Worm (Caenorhabditis elegans) whole organism, L4 larva: ENCODE measurements around the gene sms-1.

Experiments
- F10B5.3 ChIP-seq: sonication (generic microtip); optimal IDR thresholded peaks from 2 replicates; lab custom pipeline; 2016; ENCODE audit warnings: mild to moderate bottlenecking, missing genetic modification characterization, missing compliant biosample characterization
- F49E8.2 ChIP-seq: sonication (generic microtip); optimal IDR thresholded peaks from 2 replicates; lab custom pipeline; 2016; ENCODE audit warnings: missing compliant biosample characterization, mild to moderate bottlenecking, missing genetic modification characterization, borderline replicate concordance
- T20F7.1 ChIP-seq: fragments of 200-800 bp; sonication (Bioruptor generic); optimal IDR thresholded peaks from 2 replicates; lab custom pipeline; 2018; ENCODE audit warnings: mild to moderate bottlenecking, missing genetic modification characterization, missing compliant biosample characterization
- Y105C5A.15 ChIP-seq: fragments of 200-800 bp; sonication (Bioruptor generic); IDR thresholded peaks from 2 replicates; pipeline ENCODE4 v1.3.6; 2022; ENCODE audit warnings: missing genetic modification characterization, missing compliant biosample characterization
- ZK337.2 ChIP-seq: fragments of 200-800 bp; sonication (Bioruptor generic); IDR thresholded peaks from 2 replicates; pipeline ENCODE4 v1.3.6; 2022; ENCODE audit warnings: missing genetic modification reagents, missing genetic modification characterization, missing compliant biosample characterization
- aha-1 ChIP-seq: fragments of 150-350 bp; peaks from one replicate; lab custom pipeline; 2014; ENCODE audit warnings: missing biosample characterization, missing genetic modification characterization
- aly-2 ChIP-seq: sonication (generic microtip); optimal IDR thresholded peaks from 2 replicates; lab custom pipeline; 2018; ENCODE audit warnings: missing biosample characterization, missing genetic modification characterization
- ama-1 ChIP-seq: fragments of 150-350 bp; optimal IDR thresholded peaks from 2 replicates; lab custom pipeline; 2014; ENCODE audit warnings: inconsistent platforms, mixed read lengths
- ceh-20 ChIP-seq: fragments of 200-800 bp; sonication (Bioruptor generic); IDR thresholded peaks from 2 replicates; pipeline ENCODE4 v1.3.6; 2022; ENCODE audit warnings: missing genetic modification reagents, missing genetic modification characterization, missing compliant biosample characterization
- ceh-28 ChIP-seq: fragments of 150-350 bp; optimal IDR thresholded peaks from 2 replicates; lab custom pipeline; 2014; ENCODE audit warnings: missing biosample characterization, missing genetic modification reagents, missing genetic modification characterization
- ces-1 ChIP-seq: fragments of 150-350 bp; sonication (generic microtip); optimal IDR thresholded peaks from 4 replicates; lab custom pipeline; 2014; ENCODE audit warnings: missing biosample characterization, missing genetic modification reagents, missing genetic modification characterization
- ctbp-1 ChIP-seq: fragments of 200-800 bp; sonication (Bioruptor generic); IDR thresholded peaks from 2 replicates; pipeline ENCODE4 v1.3.6; 2022; ENCODE audit warnings: missing genetic modification reagents, missing genetic modification characterization, missing compliant biosample characterization
- daf-16 ChIP-seq, 3 experiments: sonication (generic microtip); optimal IDR thresholded peaks; 2 replicates each; lab custom pipeline; 2016 to 2017; ENCODE audit warnings: missing genetic modification characterization in 3 of 3, missing genetic modification reagents in 3 of 3, mild to moderate bottlenecking in 2 of 3, missing compliant biosample characterization in 2 of 3, missing biosample characterization in 1 of 3, moderate library complexity in 1 of 3
- dmd-9 ChIP-seq: fragments of 200-800 bp; sonication (Bioruptor generic); IDR thresholded peaks from 2 replicates; pipeline ENCODE4 v1.3.6; 2022; ENCODE audit warnings: missing genetic modification reagents, missing genetic modification characterization, missing compliant biosample characterization
- dpl-1 ChIP-seq: fragments of 150-350 bp; optimal IDR thresholded peaks from 2 replicates; lab custom pipeline; 2014; ENCODE audit warnings: missing biosample characterization, missing genetic modification reagents, missing genetic modification characterization
- dve-1 ChIP-seq: sonication (generic microtip); optimal IDR thresholded peaks from 2 replicates; lab custom pipeline; 2017; ENCODE audit warnings: antibody characterized with exemption, mild to moderate bottlenecking, missing genetic modification characterization, missing compliant biosample characterization; ENCODE audit not compliant: insufficient read depth
- egl-43 ChIP-seq: fragments of 200-800 bp; sonication (Bioruptor generic); IDR thresholded peaks from 2 replicates; pipeline ENCODE4 v1.3.6; 2022; ENCODE audit warnings: missing genetic modification reagents, missing genetic modification characterization, missing compliant biosample characterization
- gei-8 ChIP-seq: fragments of 200-800 bp; sonication (Bioruptor generic); optimal IDR thresholded peaks from 2 replicates; lab custom pipeline; 2018; ENCODE audit warnings: mild to moderate bottlenecking, missing genetic modification characterization, missing compliant biosample characterization
- hlh-30 ChIP-seq: sonication (generic microtip); optimal IDR thresholded peaks from 2 replicates; lab custom pipeline; 2017; ENCODE audit warnings: antibody characterized with exemption, mild to moderate bottlenecking, missing genetic modification characterization, missing compliant biosample characterization; ENCODE audit not compliant: insufficient read depth
- hmg-1.1 ChIP-seq: fragments of 200-800 bp; sonication (Bioruptor generic); IDR thresholded peaks from 2 replicates; pipeline ENCODE4 v1.3.6; 2022; ENCODE audit warnings: missing genetic modification reagents, missing genetic modification characterization, missing compliant biosample characterization
- lim-7 ChIP-seq: fragments of 200-800 bp; sonication (Bioruptor generic); IDR thresholded peaks from 2 replicates; pipeline ENCODE4 v1.3.6; 2022; ENCODE audit warnings: missing genetic modification characterization, missing compliant biosample characterization
- lin-13 ChIP-seq: fragments of 150-350 bp; optimal IDR thresholded peaks from 2 replicates; lab custom pipeline; 2014; ENCODE audit warnings: missing biosample characterization, missing genetic modification reagents, missing genetic modification characterization
- lin-29 ChIP-seq: fragments of 200-800 bp; sonication (Bioruptor generic); IDR thresholded peaks from 2 replicates; pipeline ENCODE4 v1.3.6; 2022; ENCODE audit warnings: missing genetic modification reagents, missing genetic modification characterization, missing compliant biosample characterization
- lin-38 ChIP-seq: fragments of 200-800 bp; sonication (Bioruptor generic); IDR thresholded peaks from 2 replicates; pipeline ENCODE4 v1.3.6; 2022; ENCODE audit warnings: missing genetic modification reagents, missing genetic modification characterization, missing compliant biosample characterization
- madf-5 ChIP-seq, 2 experiments: fragments of 200-800 bp; sonication (Bioruptor generic); IDR thresholded peaks; 2 replicates each; pipeline ENCODE4 v1.3.6; 2022; ENCODE audit warnings: missing compliant biosample characterization in 2 of 2, missing genetic modification characterization in 2 of 2
- madf-9 ChIP-seq: fragments of 200-800 bp; sonication (Bioruptor generic); conservative IDR thresholded peaks from 2 replicates; pipeline ENCODE4 v1.3.6; 2022; ENCODE audit warnings: missing genetic modification reagents, missing genetic modification characterization, missing compliant biosample characterization
- mdt-29 ChIP-seq: fragments of 200-800 bp; sonication (Bioruptor generic); IDR thresholded peaks from 2 replicates; pipeline ENCODE4 v1.3.6; 2022; ENCODE audit warnings: missing genetic modification reagents, missing genetic modification characterization, missing compliant biosample characterization
- mes-2 ChIP-seq: sonication (generic microtip); optimal IDR thresholded peaks from 2 replicates; lab custom pipeline; 2016; ENCODE audit warnings: missing genotype, mild to moderate bottlenecking, missing genetic modification characterization, missing compliant biosample characterization; ENCODE audit not compliant: poor library complexity, severe bottlenecking
- nhr-111 ChIP-seq: fragments of 200-800 bp; sonication (Bioruptor generic); optimal IDR thresholded peaks from 2 replicates; lab custom pipeline; 2018; ENCODE audit warnings: mild to moderate bottlenecking, missing genetic modification characterization, missing compliant biosample characterization
- nhr-25 ChIP-seq: sonication (generic microtip); optimal IDR thresholded peaks from 2 replicates; lab custom pipeline; 2017; ENCODE audit warnings: missing genetic modification characterization, mild to moderate bottlenecking, missing compliant biosample characterization, antibody characterized with exemption, moderate library complexity, borderline replicate concordance; ENCODE audit not compliant: insufficient read depth
- nhr-41 ChIP-seq: fragments of 200-800 bp; sonication (Bioruptor generic); IDR thresholded peaks from 2 replicates; pipeline ENCODE4 v1.3.6; 2022; ENCODE audit warnings: missing genetic modification reagents, missing genetic modification characterization, missing compliant biosample characterization
- php-3 ChIP-seq: fragments of 200-800 bp; sonication (Bioruptor generic); IDR thresholded peaks from 2 replicates; pipeline ENCODE4 v1.3.6; 2022; ENCODE audit warnings: missing genetic modification reagents, missing genetic modification characterization, missing compliant biosample characterization
- rbr-2 ChIP-seq: sonication (generic microtip); optimal IDR thresholded peaks from 2 replicates; lab custom pipeline; 2016; ENCODE audit warnings: missing genotype, missing genetic modification characterization, missing compliant biosample characterization
- set-16 ChIP-seq: fragments of 200-800 bp; sonication (Bioruptor generic); IDR thresholded peaks from 2 replicates; pipeline ENCODE4 v1.3.6; 2022; ENCODE audit warnings: missing genetic modification reagents, missing genetic modification characterization, missing compliant biosample characterization
- skn-1 ChIP-seq: fragments of 150-350 bp; optimal IDR thresholded peaks from 2 replicates; lab custom pipeline; 2014; ENCODE audit warnings: missing biosample characterization, missing genetic modification characterization
- spr-3 ChIP-seq: fragments of 200-800 bp; sonication (Bioruptor generic); optimal IDR thresholded peaks from 2 replicates; lab custom pipeline; 2018; ENCODE audit warnings: mild to moderate bottlenecking, missing genetic modification characterization, missing compliant biosample characterization
- unc-130 ChIP-seq: sonication (generic microtip); optimal IDR thresholded peaks from 2 replicates; lab custom pipeline; 2016; ENCODE audit warnings: missing genetic modification reagents, missing genetic modification characterization, missing compliant biosample characterization
- unc-62 ChIP-seq, 3 experiments: fragments of 150-350 bp in 1 of 3; sonication (generic microtip); optimal IDR thresholded peaks in 2 of 3; peaks in 1 of 3; 1 replicate in 1 of 3; 2 replicates in 2 of 3; lab custom pipeline; 2014 to 2017; ENCODE audit warnings: missing biosample characterization in 3 of 3, missing genetic modification characterization in 3 of 3, missing genetic modification reagents in 3 of 3, missing genotype in 1 of 3
- zfp-3 ChIP-seq: fragments of 200-800 bp; sonication (Bioruptor generic); conservative IDR thresholded peaks from 2 replicates; pipeline ENCODE4 v1.3.6; 2022; ENCODE audit warnings: missing genetic modification reagents, missing genetic modification characterization, missing compliant biosample characterization
- ztf-11 ChIP-seq: fragments of 150-350 bp; optimal IDR thresholded peaks from 2 replicates; lab custom pipeline; 2014; ENCODE audit warnings: missing biosample characterization, missing genetic modification characterization
- ztf-7 ChIP-seq: fragments of 150-350 bp; optimal IDR thresholded peaks from 2 replicates; lab custom pipeline; 2014; ENCODE audit warnings: missing biosample characterization, missing genetic modification characterization

Gene sms-1

ce11 chrIV:11524241-11524692, 26.3 kb upstream of the sms-1 start, which contains the start of gene mep-1 (continued):
- TF ChIP-seq hmg-1.1 (GFP tag; lab: Robert Waterston, UW) (peak; percentile 84), unc-130 (GFP tag; lab: Kevin White, UChicago) (no peak), nhr-25 (tag; lab: Kevin White, UChicago) (peak; percentile 51), ceh-28 (no peak), ces-1 (GFP tag; lab: Kevin White, UChicago) (no peak), set-16 (GFP tag; lab: Robert Waterston, UW) (peak; percentile 98), dmd-9 (peak; percentile 58; the same call in 1 of the 2 replicates), madf-5 (GFP tag; IDR thresholded peaks at IDR 0.05; lab: Robert Waterston, UW) (no peak), mes-2 (tag; lab: Kevin White, UChicago) (peak; percentile 66), madf-9 (GFP tag; lab: Robert Waterston, UW) (peak; percentile 49; the same call in 1 of the 2 replicates), lin-38 (GFP tag; lab: Robert Waterston, UW) (peak; percentile 66)

- TF ChIP-seq aly-2 (no peak), ama-1 (no peak), lin-29 (GFP tag; lab: Robert Waterston, UW) (no peak), mdt-29 (GFP tag; lab: Robert Waterston, UW) (no peak), lin-13 (GFP tag; lab: Kevin White, UChicago) (peak; percentile 6), dve-1 (tag; lab: Kevin White, UChicago) (peak; percentile 6), mes-2 (tag; lab: Kevin White, UChicago) (peak; percentile 43), unc-62 (GFP tag; optimal IDR thresholded peaks at IDR 0.05 in 1 of 2; lab: Kevin White, UChicago) (no peak), unc-62 (tag; optimal IDR thresholded peaks at IDR 0.05; lab: Kevin White, UChicago) (no peak), ceh-20 (GFP tag; lab: Robert Waterston, UW) (0 out of 2 replicates have a peak, but pooled peaks have one; percentile 18), dmd-9 (no peak), ctbp-1 (GFP tag; lab: Robert Waterston, UW) (no peak), dpl-1 (GFP tag; lab: Kevin White, UChicago) (no peak), ZK337.2 (GFP tag; lab: Robert Waterston, UW) (no peak), spr-3 (GFP tag; lab: Kevin White, UChicago) (no peak), F10B5.3 (tag; lab: Kevin White, UChicago) (no peak), rbr-2 (tag; lab: Kevin White, UChicago) (no peak), aha-1 (tag; lab: Kevin White, UChicago) (peak; percentile 88), zfp-3 (GFP tag; lab: Robert Waterston, UW) (no peak), F49E8.2 (no peak), Y105C5A.15 (GFP tag; lab: Robert Waterston, UW) (no peak), egl-43 (GFP tag; lab: Robert Waterston, UW) (0 out of 2 replicates have a peak, but pooled peaks have one; percentile 11), nhr-41 (GFP tag; lab: Robert Waterston, UW) (no peak), ztf-11 (tag; lab: Kevin White, UChicago) (no peak), skn-1 (tag; lab: Kevin White, UChicago) (no peak), php-3 (GFP tag; lab: Robert Waterston, UW) (no peak), T20F7.1 (GFP tag; lab: Kevin White, UChicago) (no peak), nhr-111 (GFP tag; lab: Kevin White, UChicago) (no peak), ztf-7 (tag; lab: Kevin White, UChicago) (no peak), hlh-30 (peak; percentile 83), lim-7 (GFP tag; lab: Robert Waterston, UW) (0 out of 2 replicates have a peak, but pooled peaks have one; percentile 9), daf-16 (GFP tag; optimal IDR thresholded peaks at IDR 0.05; lab: Kevin White, UChicago) (no peak), daf-16 (tag; optimal IDR thresholded peaks at IDR 0.05; lab: Kevin White, UChicago) (peak; percentile 46), gei-8 (GFP tag; lab: Kevin White, UChicago) (peak; percentile 19)
These were observed 25.7 kb upstream of the sms-1 start for ce11 chrIV:11523685-11524084.
